Fruit fly (Drosophila melanogaster): Measurements from ENCODE around the gene Uqcc1.

The Uqcc1 gene

DNA sequence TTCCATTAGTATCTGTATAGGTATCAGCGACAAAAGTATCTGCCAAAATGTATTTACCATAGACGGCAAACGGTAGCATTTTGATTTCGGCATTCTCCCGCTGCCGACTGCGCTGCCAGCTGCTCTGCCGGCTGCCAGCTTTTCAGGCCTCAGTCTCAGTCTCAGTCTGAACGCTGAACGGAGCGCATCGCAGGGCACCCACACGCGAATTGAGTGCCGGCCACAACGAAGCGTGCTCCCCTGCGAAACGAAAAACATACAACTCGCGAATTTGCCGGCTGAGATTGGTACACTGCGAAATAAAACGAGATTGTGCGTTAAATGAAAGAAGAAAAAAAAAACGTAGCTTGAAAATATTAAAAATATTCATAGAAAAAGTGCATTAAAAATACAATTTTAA is 40.8 kb upstream of the Uqcc1 start, which contains the start of gene Mp (continued):
- TF ChIP-seq CG17186 (GFP tag; optimal IDR thresholded peaks at IDR 0.05) (no peak), Atf6 (GFP tag; IDR thresholded peaks at IDR 0.05) (peak; percentile 32; the same call in 1 of the 2 replicates), inv (GFP tag; IDR thresholded peaks at IDR 0.05; ENCODE audit: partially characterized antibody) (no peak), ci (GFP tag; IDR thresholded peaks at IDR 0.05) (0 out of 3 replicates have a peak, but pooled peaks have one; percentile 47), dysf (GFP tag; IDR thresholded peaks at IDR 0.05) (peak; percentile 12; the same call in 1 of the 3 replicates), lab (GFP tag; optimal IDR thresholded peaks at IDR 0.05) (peak; percentile 26)

DNA sequence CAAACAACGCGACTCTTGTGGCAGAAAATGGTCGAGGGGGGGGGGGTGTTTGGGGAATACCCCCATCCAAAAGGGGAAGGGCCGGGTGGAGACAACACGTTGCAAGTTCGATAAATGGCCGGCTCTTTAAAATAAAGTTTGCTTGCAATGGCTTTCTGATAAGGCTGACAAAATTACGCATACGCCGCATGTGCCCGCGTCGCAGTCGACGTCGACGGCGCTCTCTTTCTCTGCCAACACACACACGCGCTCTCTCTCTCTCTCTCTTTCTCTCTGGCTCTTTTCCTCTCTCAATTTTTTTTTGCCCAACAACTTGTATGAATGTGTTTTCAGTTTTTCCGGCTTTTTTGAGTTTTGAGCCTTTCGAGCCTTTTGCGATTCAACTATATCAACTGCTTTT is 39.5 kb upstream of the Uqcc1 start:
- TF ChIP-seq twi (tag; optimal IDR thresholded peaks at IDR 0.05) = no peak
- no peak for TF ChIP-seq seq (GFP tag; IDR thresholded peaks at IDR 0.05)
- no peak for TF ChIP-seq org-1 (GFP tag; optimal IDR thresholded peaks at IDR 0.05)
- TF ChIP-seq Lhr (GFP tag; optimal IDR thresholded peaks at IDR 0.05) = no peak
- peak; percentile 92 for TF ChIP-seq Adf1 (GFP tag; IDR thresholded peaks at IDR 0.05)
- peak; percentile 40 for TF ChIP-seq yki (optimal IDR thresholded peaks at IDR 0.05)
- TF ChIP-seq exex (tag; optimal IDR thresholded peaks at IDR 0.05) = no peak
- no peak for TF ChIP-seq sima (GFP tag; optimal IDR thresholded peaks at IDR 0.05)
- TF ChIP-seq scrt (GFP tag; optimal IDR thresholded peaks at IDR 0.05) = peak; percentile 31
- peak; percentile 63 for TF ChIP-seq CG7372 (GFP tag; IDR thresholded peaks at IDR 0.05)
- TF ChIP-seq CG15601 (tag; optimal IDR thresholded peaks at IDR 0.05) = no peak
- peak; percentile 33; the same call in 1 of the 2 replicates for TF ChIP-seq CG13287 (GFP tag; IDR thresholded peaks at IDR 0.05; ENCODE audit: partially characterized antibody)
- 0 out of 4 replicates have a peak, but pooled peaks have one; percentile 27 for TF ChIP-seq Dll (GFP tag; IDR thresholded peaks at IDR 0.05; ENCODE audit: partially characterized antibody)
- no peak for TF ChIP-seq ssp (GFP tag; IDR thresholded peaks at IDR 0.05)
- TF ChIP-seq Trl (optimal IDR thresholded peaks at IDR 0.05) = peak; percentile 78 to 94
- no peak for TF ChIP-seq Trl (GFP tag; optimal IDR thresholded peaks at IDR 0.05)

dm6 chr3L:6996907-6997306 is 39.0 kb upstream of the Uqcc1 start:
- TF ChIP-seq org-1 (GFP tag; optimal IDR thresholded peaks at IDR 0.05) (no peak), bab2 (GFP tag; optimal IDR thresholded peaks at IDR 0.05) (no peak), CG1529 (GFP tag; optimal IDR thresholded peaks at IDR 0.05) (no peak), CG33557 (GFP tag; optimal IDR thresholded peaks at IDR 0.05) (no peak), schlank (tag; optimal IDR thresholded peaks at IDR 0.05) (no peak), sima (GFP tag; optimal IDR thresholded peaks at IDR 0.05) (no peak), usp (GFP tag; optimal IDR thresholded peaks at IDR 0.05) (no peak), dysf (GFP tag; IDR thresholded peaks at IDR 0.05) (peak; percentile 45; the same call in 2 of the 3 replicates), fu2 (GFP tag; optimal IDR thresholded peaks at IDR 0.05) (no peak), CG12942 (GFP tag; optimal IDR thresholded peaks at IDR 0.05) (no peak), shn (GFP tag; optimal IDR thresholded peaks at IDR 0.05) (no peak), D19B (GFP tag; optimal IDR thresholded peaks at IDR 0.05) (no peak), Ada2b (GFP tag; IDR thresholded peaks at IDR 0.05) (0 out of 2 replicates have a peak, but pooled peaks have one; percentile 12), CG17361 (GFP tag; IDR thresholded peaks at IDR 0.05) (peak; percentile 34; the same call in 1 of the 3 replicates), Blimp-1 (GFP tag; optimal IDR thresholded peaks at IDR 0.05) (peak; percentile 3), sens-2 (GFP tag; IDR thresholded peaks at IDR 0.05) (no peak), salm (tag; optimal IDR thresholded peaks at IDR 0.05) (no peak), PHDP (tag; optimal IDR thresholded peaks at IDR 0.05) (peak; percentile 27), Fer1 (GFP tag; optimal IDR thresholded peaks at IDR 0.05) (peak; percentile 14), Dp (GFP tag; optimal IDR thresholded peaks at IDR 0.05) (no peak), crol (GFP tag; IDR thresholded peaks at IDR 0.05) (no peak), ro (GFP tag; IDR thresholded peaks at IDR 0.05) (no peak), chm (GFP tag; IDR thresholded peaks at IDR 0.05) (no peak), ind (GFP tag; optimal IDR thresholded peaks at IDR 0.05) (peak; percentile 14), Rfx (GFP tag; IDR thresholded peaks at IDR 0.05) (0 out of 2 replicates have a peak, but pooled peaks have one; percentile 10), nerfin-2 (GFP tag; IDR thresholded peaks at IDR 0.05; ENCODE audit: partially characterized antibody) (no peak), CG2678 (tag; optimal IDR thresholded peaks at IDR 0.05) (peak; percentile 49), cg (GFP tag; optimal IDR thresholded peaks at IDR 0.05) (no peak), Nf-YC (tag; optimal IDR thresholded peaks at IDR 0.05) (no peak), CG7556 (GFP tag; optimal IDR thresholded peaks at IDR 0.05) (no peak)
